Fruit fly (Drosophila melanogaster) whole organism, embryonic: Measurements from ENCODE around the gene Atx2.

ENCODE experiments used
- B-H2 ChIP-seq: fragments of 200-800 bp; sonication (Bioruptor generic); optimal IDR thresholded peaks from 2 replicates; lab custom pipeline; 2018; ENCODE audit warnings: missing biosample characterization, mild to moderate bottlenecking, missing genetic modification characterization
- Bdp1 ChIP-seq: fragments of 200-800 bp; sonication (Bioruptor generic); optimal IDR thresholded peaks from 3 replicates; lab custom pipeline; 2016; ENCODE audit warnings: missing biosample characterization, missing genetic modification characterization
- CG10366 ChIP-seq: fragments of 200-800 bp; sonication (Bioruptor generic); IDR thresholded peaks from 2 replicates; pipeline ENCODE4 v1.3.6; 2022; ENCODE audit warnings: missing biosample characterization, missing genetic modification characterization
- CG10462 ChIP-seq: fragments of 200-800 bp; sonication (Bioruptor generic); optimal IDR thresholded peaks from 2 replicates; lab custom pipeline; 2016; ENCODE audit warnings: missing biosample characterization, missing genetic modification characterization
- CG10654 ChIP-seq: fragments of 200-800 bp; sonication (Bioruptor generic); optimal IDR thresholded peaks from 2 replicates; lab custom pipeline; 2016; ENCODE audit warnings: missing biosample characterization, missing genetic modification characterization
- CG11456 ChIP-seq: fragments of 200-800 bp; sonication (Bioruptor generic); IDR thresholded peaks from 3 replicates; pipeline ENCODE4 v1.3.6; 2022; ENCODE audit warnings: missing biosample characterization, missing genetic modification characterization
- CG11695 ChIP-seq: fragments of 200-800 bp; sonication (Bioruptor generic); IDR thresholded peaks from 3 replicates; pipeline ENCODE4 v1.3.6; 2022; ENCODE audit warnings: missing biosample characterization, missing genetic modification characterization
- CG12104 ChIP-seq: fragments of 200-800 bp; sonication (Bioruptor generic); optimal IDR thresholded peaks from 3 replicates; lab custom pipeline; 2016; ENCODE audit warnings: missing biosample characterization, missing genetic modification characterization
- CG12659 ChIP-seq: fragments of 200-800 bp; sonication (Bioruptor generic); optimal IDR thresholded peaks from 3 replicates; lab custom pipeline; 2017; ENCODE audit warnings: mild to moderate bottlenecking, missing biosample characterization, missing genetic modification reagents, missing genetic modification characterization
- CG14710 ChIP-seq: fragments of 200-800 bp; sonication (Bioruptor generic); optimal IDR thresholded peaks from 3 replicates; lab custom pipeline; 2019; ENCODE audit warnings: missing biosample characterization, mild to moderate bottlenecking, missing genetic modification characterization, moderate library complexity
- CG14860 ChIP-seq: fragments of 200-800 bp; sonication (Bioruptor generic); IDR thresholded peaks from 3 replicates; pipeline ENCODE4 v1.3.6; 2022; ENCODE audit warnings: missing biosample characterization, missing genetic modification characterization; ENCODE audit not compliant: partially characterized antibody
- CG18764 ChIP-seq: fragments of 200-800 bp; sonication (Bioruptor generic); optimal IDR thresholded peaks from 3 replicates; lab custom pipeline; 2016; ENCODE audit warnings: missing biosample characterization, missing genetic modification characterization
- CG34422 ChIP-seq: fragments of 200-800 bp; sonication (Bioruptor generic); IDR thresholded peaks from 3 replicates; pipeline ENCODE4 v1.3.6; 2022; ENCODE audit warnings: missing biosample characterization, missing genetic modification characterization
- CG4404 ChIP-seq: fragments of 200-800 bp; sonication (Bioruptor generic); IDR thresholded peaks from 2 replicates; pipeline ENCODE4 v1.3.6; 2022; ENCODE audit warnings: missing biosample characterization, missing genetic modification characterization
- CG4854 ChIP-seq: fragments of 200-800 bp; sonication (Bioruptor generic); optimal IDR thresholded peaks from 2 replicates; lab custom pipeline; 2016; ENCODE audit warnings: missing biosample characterization, missing genetic modification characterization, inconsistent platforms
- CG6272 ChIP-seq: fragments of 200-800 bp; sonication (Bioruptor generic); IDR thresholded peaks from 2 replicates; pipeline ENCODE4 v1.3.6; 2022; ENCODE audit warnings: missing biosample characterization, missing genetic modification characterization
- CG7928 ChIP-seq: fragments of 200-800 bp; sonication (Bioruptor generic); optimal IDR thresholded peaks from 2 replicates; lab custom pipeline; 2017; ENCODE audit warnings: missing biosample characterization, mild to moderate bottlenecking, missing genetic modification characterization
- CG7987 ChIP-seq: fragments of 200-800 bp; sonication (Bioruptor generic); optimal IDR thresholded peaks from 2 replicates; lab custom pipeline; 2018; ENCODE audit warnings: missing biosample characterization, mild to moderate bottlenecking, missing genetic modification characterization, moderate library complexity
- CG8924 ChIP-seq: fragments of 200-800 bp; optimal IDR thresholded peaks from 3 replicates; lab custom pipeline; 2019; ENCODE audit warnings: missing biosample characterization, mild to moderate bottlenecking, missing genetic modification characterization, moderate library complexity
- CG9727 ChIP-seq: fragments of 200-800 bp; sonication (Bioruptor generic); optimal IDR thresholded peaks from 3 replicates; lab custom pipeline; 2017; ENCODE audit warnings: missing biosample characterization, mild to moderate bottlenecking, missing genetic modification characterization
- CrebB ChIP-seq: fragments of 200-800 bp; sonication (Bioruptor generic); optimal IDR thresholded peaks from 3 replicates; lab custom pipeline; 2018; ENCODE audit warnings: missing biosample characterization, mild to moderate bottlenecking, missing genetic modification characterization
- Dip2 ChIP-seq: fragments of 200-800 bp; sonication (Bioruptor generic); IDR thresholded peaks from 2 replicates; pipeline ENCODE4 v1.3.6; 2022; ENCODE audit warnings: missing biosample characterization, missing genetic modification characterization
- Doc3 ChIP-seq: fragments of 200-800 bp; sonication (Bioruptor generic); IDR thresholded peaks from 3 replicates; pipeline ENCODE4 v1.3.6; 2022; ENCODE audit warnings: missing biosample characterization, missing genetic modification characterization; ENCODE audit not compliant: partially characterized antibody
- E2f2 ChIP-seq: fragments of 200-800 bp; sonication (Bioruptor generic); IDR thresholded peaks from 2 replicates; pipeline ENCODE4 v1.3.6; 2022; ENCODE audit warnings: missing biosample characterization, missing genetic modification characterization
- Elba2 ChIP-seq: fragments of 200-800 bp; sonication (Bioruptor generic); optimal IDR thresholded peaks from 3 replicates; lab custom pipeline; 2016; ENCODE audit warnings: missing biosample characterization, missing genetic modification characterization
- Ets65A ChIP-seq: fragments of 200-800 bp; sonication (Bioruptor generic); peaks from one replicate; lab custom pipeline; 2016; ENCODE audit warnings: missing biosample characterization, missing genetic modification characterization
- H2.0 ChIP-seq: fragments of 200-800 bp; sonication (Bioruptor generic); IDR thresholded peaks from 2 replicates; pipeline ENCODE4 v1.3.6; 2022; ENCODE audit warnings: missing biosample characterization, missing genetic modification characterization
- MTF-1 ChIP-seq: fragments of 200-800 bp; sonication (Bioruptor generic); optimal IDR thresholded peaks from 2 replicates; lab custom pipeline; 2018; ENCODE audit warnings: missing biosample characterization, mild to moderate bottlenecking, missing genetic modification characterization, borderline replicate concordance
- Mrtf ChIP-seq: fragments of 200-800 bp; sonication (Bioruptor generic); IDR thresholded peaks from 3 replicates; pipeline ENCODE4 v1.3.6; 2022; ENCODE audit warnings: missing biosample characterization, missing genetic modification characterization
- NC2β ChIP-seq: fragments of 200-800 bp; sonication (Bioruptor generic); optimal IDR thresholded peaks from 2 replicates; lab custom pipeline; 2016; ENCODE audit warnings: missing biosample characterization, missing genetic modification characterization
- Nf-YB ChIP-seq: fragments of 200-800 bp; sonication (Bioruptor generic); optimal IDR thresholded peaks from 3 replicates; lab custom pipeline; 2019; ENCODE audit warnings: missing biosample characterization, mild to moderate bottlenecking, missing genetic modification characterization, moderate library complexity
- Side ChIP-seq: fragments of 200-800 bp; sonication (Bioruptor generic); optimal IDR thresholded peaks from 2 replicates; lab custom pipeline; 2016; ENCODE audit warnings: missing biosample characterization, missing genetic modification characterization
- Sin3A ChIP-seq: fragments of >200 bp; optimal IDR thresholded peaks from 2 replicates; lab custom pipeline; 2018
- Trl ChIP-seq, 3 experiments: fragments of >200 bp in 2 of 3; fragments of 200-800 bp in 1 of 3; sonication (Bioruptor generic) in 1 of 3; optimal IDR thresholded peaks; 2 replicates in 1 of 3; 3 replicates in 2 of 3; lab custom pipeline; 2016 to 2017; ENCODE audit warnings: missing biosample characterization in 1 of 3, missing genetic modification characterization in 1 of 3
- Xrp1 ChIP-seq: fragments of 200-800 bp; sonication (Bioruptor generic); IDR thresholded peaks from 2 replicates; pipeline ENCODE4 v1.3.6; 2022; ENCODE audit warnings: missing biosample characterization, missing genetic modification characterization
- amos ChIP-seq: fragments of 200-800 bp; sonication (Bioruptor generic); IDR thresholded peaks from 2 replicates; pipeline ENCODE4 v1.3.6; 2022; ENCODE audit warnings: missing biosample characterization, missing genetic modification characterization; ENCODE audit not compliant: partially characterized antibody
- ara ChIP-seq: fragments of 200-800 bp; sonication (Bioruptor generic); IDR thresholded peaks from 2 replicates; pipeline ENCODE4 v1.3.6; 2022; ENCODE audit warnings: missing biosample characterization, missing genetic modification characterization
- bbx ChIP-seq: fragments of 200-800 bp; sonication (Bioruptor generic); IDR thresholded peaks from 2 replicates; pipeline ENCODE4 v1.3.6; 2022; ENCODE audit warnings: missing biosample characterization, missing genetic modification characterization; ENCODE audit not compliant: partially characterized antibody
- chm ChIP-seq: fragments of 200-800 bp; sonication (Bioruptor generic); IDR thresholded peaks from 2 replicates; pipeline ENCODE4 v1.3.6; 2022; ENCODE audit warnings: missing biosample characterization, missing genetic modification characterization
- crp ChIP-seq, 2 experiments: fragments of 200-800 bp; sonication (Bioruptor generic); optimal IDR thresholded peaks; 2 replicates in 1 of 2; 3 replicates in 1 of 2; lab custom pipeline; 2017; ENCODE audit warnings: missing biosample characterization in 2 of 2, missing genetic modification characterization in 2 of 2, mild to moderate bottlenecking in 1 of 2, moderate library complexity in 1 of 2
- dmrt11E ChIP-seq: fragments of 200-800 bp; sonication (Bioruptor generic); optimal IDR thresholded peaks from 3 replicates; lab custom pipeline; 2018; ENCODE audit warnings: missing biosample characterization, mild to moderate bottlenecking, missing genetic modification characterization, moderate library complexity
- fd3F ChIP-seq: fragments of 200-800 bp; sonication (Bioruptor generic); optimal IDR thresholded peaks from 2 replicates; lab custom pipeline; 2018; ENCODE audit warnings: missing biosample characterization, mild to moderate bottlenecking, missing genetic modification characterization, moderate library complexity
- hkb ChIP-seq, 2 experiments: fragments of 200-800 bp in 1 of 2; fragments of >200 bp in 1 of 2; sonication (Bioruptor generic) in 1 of 2; IDR thresholded peaks in 1 of 2; optimal IDR thresholded peaks in 1 of 2; 2 replicates each; pipeline versions ENCODE4 v1.3.6 to Lab custom; 2017 to 2022; ENCODE audit warnings: missing biosample characterization in 1 of 2, missing genetic modification characterization in 1 of 2
- insv ChIP-seq, 2 experiments: fragments of 200-800 bp; sonication (Bioruptor generic); optimal IDR thresholded peaks; 3 replicates each; lab custom pipeline; 2016 to 2018; ENCODE audit warnings: missing biosample characterization in 2 of 2, missing genetic modification characterization in 2 of 2
- phol ChIP-seq: fragments of 200-800 bp; sonication (Bioruptor generic); optimal IDR thresholded peaks from 3 replicates; lab custom pipeline; 2018; ENCODE audit warnings: missing biosample characterization, mild to moderate bottlenecking, missing genetic modification characterization, moderate library complexity
- slbo ChIP-seq: fragments of 200-800 bp; sonication (Bioruptor generic); IDR thresholded peaks from 2 replicates; pipeline ENCODE4 v1.3.6; 2022; ENCODE audit warnings: missing biosample characterization, missing genetic modification characterization
- tin ChIP-seq: fragments of 200-800 bp; sonication (Bioruptor generic); optimal IDR thresholded peaks from 3 replicates; lab custom pipeline; 2016; ENCODE audit warnings: missing biosample characterization, missing genetic modification characterization
- zfh1 ChIP-seq: fragments of 200-800 bp; sonication (Bioruptor generic); IDR thresholded peaks from 3 replicates; pipeline ENCODE4 v1.3.6; 2022; ENCODE audit warnings: missing biosample characterization, missing genetic modification characterization
- zfh2 ChIP-seq: fragments of 200-800 bp; sonication (Bioruptor generic); optimal IDR thresholded peaks from 2 replicates; lab custom pipeline; 2016; ENCODE audit warnings: missing biosample characterization, missing genetic modification characterization

Atx2 gene

DNA sequence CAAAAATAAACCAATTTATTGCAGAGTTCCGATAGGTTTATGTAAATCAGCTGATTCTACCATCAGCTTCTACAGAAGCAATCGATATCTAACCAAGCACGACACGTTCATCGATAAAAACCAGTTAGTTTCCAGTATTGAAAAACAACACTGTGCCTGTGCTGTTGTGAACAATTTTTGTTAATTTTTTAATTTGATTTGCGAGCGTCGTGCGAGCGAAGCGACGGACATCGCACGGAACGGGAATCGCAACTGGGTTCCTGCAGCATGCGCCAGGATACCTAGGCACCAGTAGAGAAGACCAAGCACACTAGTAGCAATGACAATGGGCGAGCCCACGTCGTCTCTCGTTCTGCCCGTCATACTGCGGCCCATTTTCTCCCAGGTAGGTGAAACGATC is 36.4 kb upstream of the Atx2 start, which contains the start of the genes Ccm3 and CG6136 (continued):
- no peak for TF ChIP-seq hkb (optimal IDR thresholded peaks at IDR 0.05; lab: Kevin White, UChicago)
- 0 out of 2 replicates have a peak, but pooled peaks have one; percentile 41 for TF ChIP-seq hkb (GFP tag; IDR thresholded peaks at IDR 0.05; lab: Robert Waterston, UW)
- peak; percentile 95 for TF ChIP-seq bbx (GFP tag; lab: Robert Waterston, UW)
- peak; percentile 94 for TF ChIP-seq Ets65A (GFP tag; lab: Kevin White, UChicago)
- TF ChIP-seq amos (GFP tag; lab: Robert Waterston, UW) = peak; percentile 95
- TF ChIP-seq Doc3 = peak; percentile 82
- peak; percentile 70; the same call in 2 of the 3 replicates for TF ChIP-seq zfh1 (GFP tag; lab: Robert Waterston, UW)
- TF ChIP-seq NC2β (GFP tag; lab: Kevin White, UChicago) = peak; percentile 35
- no peak for TF ChIP-seq Dip2 (GFP tag; lab: Robert Waterston, UW)
- peak; percentile 69 for TF ChIP-seq CG12659
- TF ChIP-seq CrebB (tag; lab: Kevin White, UChicago) = peak; percentile 21
- TF ChIP-seq CG14860 (GFP tag; lab: Robert Waterston, UW) = peak; percentile 90
- TF ChIP-seq Xrp1 (GFP tag; lab: Robert Waterston, UW) = peak; percentile 35; the same call in 1 of the 2 replicates
- 0 out of 3 replicates have a peak, but pooled peaks have one; percentile 23 for TF ChIP-seq CG11695 (GFP tag; lab: Robert Waterston, UW)
- TF ChIP-seq fd3F = no peak
- no peak for TF ChIP-seq Trl (optimal IDR thresholded peaks at IDR 0.05; lab: Kevin White, UChicago)
- peak; percentile 63 for TF ChIP-seq Trl (GFP tag; optimal IDR thresholded peaks at IDR 0.05; lab: Kevin White, UChicago)
- TF ChIP-seq tin = peak; percentile 7
- TF ChIP-seq CG4404 (GFP tag; lab: Robert Waterston, UW) = peak; percentile 25; the same call in 1 of the 2 replicates
- peak; percentile 74; the same call in 1 of the 3 replicates for TF ChIP-seq CG11456 (GFP tag; lab: Robert Waterston, UW)
- peak; percentile 10 for TF ChIP-seq dmrt11E
- TF ChIP-seq CG14710 (tag; lab: Kevin White, UChicago) = peak; percentile 38
- TF ChIP-seq Side (GFP tag; lab: Kevin White, UChicago) = peak; percentile 59
- TF ChIP-seq CG8924 (tag; lab: Kevin White, UChicago) = peak; percentile 57
- TF ChIP-seq Bdp1 = no peak
- peak; percentile 64; the same call in 1 of the 3 replicates for TF ChIP-seq CG34422 (GFP tag; lab: Robert Waterston, UW)
- TF ChIP-seq crp (GFP tag; optimal IDR thresholded peaks at IDR 0.05; lab: Kevin White, UChicago) = peak; percentile 56 to 93
- peak; percentile 23; the same call in 1 of the 2 replicates for TF ChIP-seq CG10366
- peak; percentile 25 for TF ChIP-seq CG9727 (GFP tag; lab: Kevin White, UChicago)
- peak; percentile 14 for TF ChIP-seq MTF-1
- TF ChIP-seq CG4854 (GFP tag; lab: Kevin White, UChicago) = peak; percentile 33
- TF ChIP-seq Nf-YB (GFP tag; lab: Kevin White, UChicago) = no peak
- TF ChIP-seq CG7987 (GFP tag; lab: Kevin White, UChicago) = peak; percentile 33
- TF ChIP-seq CG10654 (GFP tag; lab: Kevin White, UChicago) = peak; percentile 21
- peak; percentile 48 for TF ChIP-seq zfh2 (GFP tag; lab: Kevin White, UChicago)
- TF ChIP-seq phol (tag; lab: Kevin White, UChicago) = peak; percentile 25
- TF ChIP-seq Mrtf (GFP tag; lab: Robert Waterston, UW) = no peak
- peak; percentile 66 for TF ChIP-seq E2f2 (GFP tag; lab: Robert Waterston, UW)
- TF ChIP-seq CG10462 (GFP tag; lab: Kevin White, UChicago) = no peak
- peak; percentile 27 for TF ChIP-seq CG7928
- TF ChIP-seq CG18764 (GFP tag; lab: Kevin White, UChicago) = peak; percentile 10
- peak; percentile 15; the same call in 1 of the 2 replicates for TF ChIP-seq ara (GFP tag; lab: Robert Waterston, UW)
- TF ChIP-seq Sin3A = peak; percentile 44
- TF ChIP-seq Elba2 (GFP tag; lab: Kevin White, UChicago) = peak; percentile 35
- peak in 1 of 2 experiments; percentile 75 for TF ChIP-seq insv (GFP tag; optimal IDR thresholded peaks at IDR 0.05; lab: Kevin White, UChicago)
- TF ChIP-seq CG12104 = peak; percentile 6
- peak; percentile 24 for TF ChIP-seq H2.0 (GFP tag; lab: Robert Waterston, UW)
- peak; percentile 68 for TF ChIP-seq B-H2 (GFP tag; lab: Kevin White, UChicago)
- peak; percentile 56; the same call in 1 of the 2 replicates for TF ChIP-seq slbo
- TF ChIP-seq chm (GFP tag; lab: Robert Waterston, UW) = peak; percentile 54; the same call in 1 of the 2 replicates
- TF ChIP-seq CG6272 = 0 out of 2 replicates have a peak, but pooled peaks have one; percentile 10
